Fruit fly (Drosophila melanogaster): ENCODE results near the gene CG42675.

The CG42675 gene

dm6 chr3R:5794267-5795089 lies 18.9 kb upstream of the CG42675 start, which contains the start of the genes PSMG1 and CG10979 (continued):
- TF ChIP-seq pzg (GFP tag; optimal IDR thresholded peaks at IDR 0.05) (peak; percentile 37), sna (GFP tag; IDR thresholded peaks at IDR 0.05; ENCODE audit: partially characterized antibody) (no peak), hbn (GFP tag; IDR thresholded peaks at IDR 0.05; ENCODE audit: partially characterized antibody) (no peak), Scr (GFP tag; IDR thresholded peaks at IDR 0.05; ENCODE audit: partially characterized antibody) (no peak), CG30431 (GFP tag; optimal IDR thresholded peaks at IDR 0.05) (no peak), trh (GFP tag; optimal IDR thresholded peaks at IDR 0.05) (no peak), HLHmδ (GFP tag; optimal IDR thresholded peaks at IDR 0.05) (no peak), CG10565 (GFP tag; optimal IDR thresholded peaks at IDR 0.05) (no peak), CG1832 (GFP tag; optimal IDR thresholded peaks at IDR 0.05) (no peak), HmgD (GFP tag; optimal IDR thresholded peaks at IDR 0.05) (no peak), CG34224 (GFP tag; IDR thresholded peaks at IDR 0.05; ENCODE audit: partially characterized antibody) (no peak), zf30C (GFP tag; optimal IDR thresholded peaks at IDR 0.05) (no peak), CG6254 (GFP tag; optimal IDR thresholded peaks at IDR 0.05) (no peak), CG13775 (GFP tag; optimal IDR thresholded peaks at IDR 0.05) (no peak), insv (GFP tag; optimal IDR thresholded peaks at IDR 0.05) (peak; percentile 70 to 96), btn (GFP tag; optimal IDR thresholded peaks at IDR 0.05) (no peak), CG12942 (GFP tag; optimal IDR thresholded peaks at IDR 0.05) (no peak), knrl (GFP tag; IDR thresholded peaks at IDR 0.05; ENCODE audit: partially characterized antibody) (no peak), lov (optimal IDR thresholded peaks at IDR 0.05) (no peak), lov (GFP tag; IDR thresholded peaks at IDR 0.05) (no peak), bigmax (GFP tag; optimal IDR thresholded peaks at IDR 0.05) (no peak), CG2129 (GFP tag; IDR thresholded peaks at IDR 0.05; ENCODE audit: partially characterized antibody) (no peak), ash1 (GFP tag; optimal IDR thresholded peaks at IDR 0.05) (no peak), sqz (GFP tag; optimal IDR thresholded peaks at IDR 0.05) (peak; percentile 89), jumu (GFP tag; optimal IDR thresholded peaks at IDR 0.05) (no peak), Dip3 (GFP tag; optimal IDR thresholded peaks at IDR 0.05) (no peak), Lhr (GFP tag; optimal IDR thresholded peaks at IDR 0.05) (peak; percentile 31), inv (GFP tag; IDR thresholded peaks at IDR 0.05; ENCODE audit: partially characterized antibody) (no peak), Sry-β (GFP tag; optimal IDR thresholded peaks at IDR 0.05) (no peak), lilli (GFP tag; optimal IDR thresholded peaks at IDR 0.05) (no peak), prd (optimal IDR thresholded peaks at IDR 0.05) (no peak), prd (GFP tag; IDR thresholded peaks at IDR 0.05) (no peak), mirr (GFP tag; optimal IDR thresholded peaks at IDR 0.05) (no peak), CG30403 (GFP tag; optimal IDR thresholded peaks at IDR 0.05) (no peak), Poxn (GFP tag; IDR thresholded peaks at IDR 0.05) (no peak), MESR4 (GFP tag; optimal IDR thresholded peaks at IDR 0.05) (peak; percentile 59), scrt (GFP tag; optimal IDR thresholded peaks at IDR 0.05) (no peak), tin (GFP tag; optimal IDR thresholded peaks at IDR 0.05) (no peak), Hmx (GFP tag; optimal IDR thresholded peaks at IDR 0.05) (no peak), dan (GFP tag; IDR thresholded peaks at IDR 0.05) (no peak), en (GFP tag; optimal IDR thresholded peaks at IDR 0.05) (no peak), gcm (GFP tag; optimal IDR thresholded peaks at IDR 0.05) (no peak), D (optimal IDR thresholded peaks at IDR 0.05) (no peak), D (GFP tag; optimal IDR thresholded peaks at IDR 0.05) (no peak), CG9876 (GFP tag; optimal IDR thresholded peaks at IDR 0.05) (no peak), CG12104 (GFP tag; optimal IDR thresholded peaks at IDR 0.05) (no peak), CG2712 (tag; optimal IDR thresholded peaks at IDR 0.05) (peak; percentile 11), YL-1 (GFP tag; optimal IDR thresholded peaks at IDR 0.05) (peak; percentile 61), vvl (GFP tag; IDR thresholded peaks at IDR 0.05) (0 out of 2 replicates have a peak, but pooled peaks have one; percentile 46), CG13287 (GFP tag; IDR thresholded peaks at IDR 0.05; ENCODE audit: partially characterized antibody) (no peak)
